Fruit fly (Drosophila melanogaster) whole organism, prepupa: ENCODE data around the gene CG31098.
A peak's percentile ranks its signal among the peaks of the same experiment; 100 is the strongest.

Experiments
- CG16779 ChIP-seq: fragments of 200-800 bp; sonication (Bioruptor generic); optimal IDR thresholded peaks from 3 replicates; lab custom pipeline; 2017; ENCODE audit warnings: missing biosample characterization, mild to moderate bottlenecking, missing genetic modification characterization
- CG31627 ChIP-seq: fragments of 200-800 bp; sonication (Bioruptor generic); optimal IDR thresholded peaks from 3 replicates; lab custom pipeline; 2016; ENCODE audit warnings: missing biosample characterization, missing genetic modification characterization
- CG34406 ChIP-seq: fragments of 200-800 bp; sonication (Bioruptor generic); optimal IDR thresholded peaks from 3 replicates; lab custom pipeline; 2016; ENCODE audit warnings: missing biosample characterization, missing genetic modification characterization
- CG6854 ChIP-seq: fragments of 200-800 bp; sonication (Bioruptor generic); optimal IDR thresholded peaks from 2 replicates; lab custom pipeline; 2017; ENCODE audit warnings: missing biosample characterization, mild to moderate bottlenecking, missing genetic modification characterization
- CG8119 ChIP-seq: fragments of 200-800 bp; sonication (Bioruptor generic); IDR thresholded peaks from 3 replicates; pipeline ENCODE4 v1.3.6; 2022; ENCODE audit warnings: missing biosample characterization, missing genetic modification characterization
- Eip75B ChIP-seq: fragments of 200-800 bp; sonication (Bioruptor generic); optimal IDR thresholded peaks from 3 replicates; lab custom pipeline; 2016; ENCODE audit warnings: missing biosample characterization, missing genetic modification characterization
- Hr39 ChIP-seq: fragments of 200-800 bp; sonication (Bioruptor generic); optimal IDR thresholded peaks from 2 replicates; lab custom pipeline; 2016; ENCODE audit warnings: missing biosample characterization, missing genetic modification characterization
- Hr4 ChIP-seq: fragments of 200-800 bp; sonication (Bioruptor generic); optimal IDR thresholded peaks from 3 replicates; lab custom pipeline; 2016; ENCODE audit warnings: missing biosample characterization, missing genetic modification characterization
- Lpt ChIP-seq: fragments of 200-800 bp; sonication (Bioruptor generic); optimal IDR thresholded peaks from 3 replicates; lab custom pipeline; 2016; ENCODE audit warnings: missing biosample characterization, missing genetic modification characterization
- Sox102F ChIP-seq: fragments of 200-800 bp; sonication (Bioruptor generic); optimal IDR thresholded peaks from 2 replicates; lab custom pipeline; 2016; ENCODE audit warnings: missing biosample characterization, mild to moderate bottlenecking, missing genetic modification characterization
- acj6 ChIP-seq: fragments of 200-800 bp; sonication (Bioruptor generic); optimal IDR thresholded peaks from 3 replicates; lab custom pipeline; 2016; ENCODE audit warnings: missing biosample characterization, missing genetic modification characterization
- fkh ChIP-seq: fragments of 200-800 bp; sonication (Bioruptor generic); optimal IDR thresholded peaks from 3 replicates; lab custom pipeline; 2017; ENCODE audit warnings: missing biosample characterization, mild to moderate bottlenecking, missing genetic modification characterization, moderate library complexity
- pdm3 ChIP-seq: fragments of 200-800 bp; sonication (Bioruptor generic); optimal IDR thresholded peaks from 3 replicates; lab custom pipeline; 2016; ENCODE audit warnings: missing biosample characterization, missing genetic modification characterization

DNA sequence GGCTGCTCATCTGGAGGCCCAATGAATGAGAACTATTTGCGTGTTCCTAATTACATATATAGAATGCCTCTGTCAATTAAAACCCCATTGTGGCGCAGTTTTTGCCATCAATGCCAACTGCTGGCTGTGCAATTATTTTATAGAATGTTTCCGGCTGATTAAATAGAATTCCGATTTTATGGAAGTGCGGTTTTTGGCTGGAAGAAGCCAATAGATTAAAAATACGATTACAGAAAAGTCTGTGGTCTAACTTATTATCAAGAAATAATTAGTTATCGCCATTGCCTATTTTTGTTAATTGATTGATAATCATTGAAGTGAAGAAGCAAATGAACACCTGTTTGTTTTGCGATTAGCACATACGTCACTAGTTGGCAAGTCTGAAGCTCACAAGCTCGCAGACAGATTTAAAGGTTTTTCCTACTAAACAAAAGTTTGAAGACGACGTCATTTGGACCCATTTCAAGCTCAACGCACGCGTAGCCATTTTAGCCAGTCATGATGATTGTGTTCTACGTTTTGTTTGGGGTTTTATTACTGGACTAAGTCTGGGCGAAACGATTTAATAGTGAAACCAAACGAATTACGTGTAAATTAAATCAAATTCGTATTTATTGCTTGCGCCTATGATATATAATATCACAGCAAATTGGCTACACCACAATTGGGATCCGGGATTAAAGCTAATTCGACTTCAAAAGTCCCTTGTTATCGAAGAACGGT, 13.2 kb upstream of the CG31098 start:
- TF ChIP-seq pdm3 (no peak), fkh (peak; percentile 56), acj6 (GFP tag; lab: Kevin White, UChicago) (no peak), Hr4 (GFP tag; lab: Kevin White, UChicago) (no peak), CG31627 (no peak), Sox102F (GFP tag; lab: Kevin White, UChicago) (no peak), CG6854 (GFP tag; lab: Kevin White, UChicago) (no peak), Eip75B (GFP tag; lab: Kevin White, UChicago) (no peak), CG16779 (tag; lab: Kevin White, UChicago) (no peak), CG34406 (GFP tag; lab: Kevin White, UChicago) (no peak), Hr39 (GFP tag; lab: Kevin White, UChicago) (no peak), CG8119 (GFP tag; lab: Robert Waterston, UW) (no peak), Lpt (no peak)
